Fruit fly (Drosophila melanogaster): ENCODE measurements around the gene CG33128.
A peak's percentile ranks its signal among the peaks of the same experiment; 100 is the strongest.

Gene CG33128

DNA sequence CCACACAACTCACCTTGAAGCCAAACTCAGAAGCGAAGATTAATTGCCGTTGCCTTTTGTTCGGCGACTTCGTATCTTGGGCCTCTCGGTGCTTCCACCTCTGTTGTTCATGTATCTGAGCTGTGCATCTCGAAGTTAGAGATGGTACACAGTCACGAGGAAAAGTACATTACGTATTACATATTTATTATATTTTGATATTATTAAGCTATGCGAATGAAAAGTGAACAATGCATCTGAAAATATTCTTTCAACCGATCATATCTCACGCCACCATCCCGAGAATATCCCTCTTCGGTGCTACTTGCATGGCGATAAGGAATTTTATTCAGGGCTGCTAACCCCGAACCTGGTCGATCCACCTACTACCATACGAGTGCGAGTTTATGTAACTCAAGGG lies 48.8 kb upstream of the CG33128 start (continued):
- TF ChIP-seq CG3726 (GFP tag; IDR thresholded peaks at IDR 0.05) (no peak), wek (GFP tag; optimal IDR thresholded peaks at IDR 0.05) (no peak), CG6254 (GFP tag; optimal IDR thresholded peaks at IDR 0.05) (peak; percentile 12), CG16815 (GFP tag; optimal IDR thresholded peaks at IDR 0.05) (no peak), CG1233 (GFP tag; optimal IDR thresholded peaks at IDR 0.05) (no peak), CG2129 (GFP tag; IDR thresholded peaks at IDR 0.05; ENCODE audit: partially characterized antibody) (peak; percentile 14; the same call in 1 of the 2 replicates), Stat92E (GFP tag; optimal IDR thresholded peaks at IDR 0.05) (no peak), CG4360 (GFP tag; IDR thresholded peaks at IDR 0.05) (no peak), CG5245 (GFP tag; optimal IDR thresholded peaks at IDR 0.05) (no peak), Trl (optimal IDR thresholded peaks at IDR 0.05) (no peak), Trl (GFP tag; optimal IDR thresholded peaks at IDR 0.05) (no peak), dysf (GFP tag; IDR thresholded peaks at IDR 0.05) (no peak), fd64A (GFP tag; optimal IDR thresholded peaks at IDR 0.05) (no peak), otp (GFP tag; IDR thresholded peaks at IDR 0.05) (no peak), CG4424 (GFP tag; optimal IDR thresholded peaks at IDR 0.05) (peak; percentile 38), CG42726 (GFP tag; IDR thresholded peaks at IDR 0.05; ENCODE audit: partially characterized antibody) (no peak), CG9817 (tag; optimal IDR thresholded peaks at IDR 0.05) (no peak), tap (tag; optimal IDR thresholded peaks at IDR 0.05) (peak; percentile 37), CG3281 (GFP tag; optimal IDR thresholded peaks at IDR 0.05) (no peak), Dad (GFP tag; optimal IDR thresholded peaks at IDR 0.05) (no peak), Aef1 (GFP tag; IDR thresholded peaks at IDR 0.05) (no peak), lbe (GFP tag; optimal IDR thresholded peaks at IDR 0.05) (peak; percentile 87), al (GFP tag; IDR thresholded peaks at IDR 0.05) (no peak), CG12155 (GFP tag; optimal IDR thresholded peaks at IDR 0.05) (no peak), fru (optimal IDR thresholded peaks at IDR 0.05) (no peak), Nf-YC (tag; optimal IDR thresholded peaks at IDR 0.05) (no peak), BEAF-32 (GFP tag; optimal IDR thresholded peaks at IDR 0.05) (peak; percentile 58), lmd (GFP tag; IDR thresholded peaks at IDR 0.05) (no peak; the same call in 1 of the 2 replicates), D19B (GFP tag; optimal IDR thresholded peaks at IDR 0.05) (no peak), corto (GFP tag; optimal IDR thresholded peaks at IDR 0.05) (peak; percentile 87), Hsf (GFP tag; optimal IDR thresholded peaks at IDR 0.05) (no peak), CG7963 (GFP tag; IDR thresholded peaks at IDR 0.05; ENCODE audit: partially characterized antibody) (no peak), chn (GFP tag; optimal IDR thresholded peaks at IDR 0.05) (no peak), CG2116 (GFP tag; optimal IDR thresholded peaks at IDR 0.05) (no peak), CG12744 (GFP tag; optimal IDR thresholded peaks at IDR 0.05) (no peak), CG4854 (GFP tag; optimal IDR thresholded peaks at IDR 0.05) (no peak), seq (GFP tag; IDR thresholded peaks at IDR 0.05) (no peak), ewg (GFP tag; optimal IDR thresholded peaks at IDR 0.05) (no peak), so (GFP tag; IDR thresholded peaks at IDR 0.05) (no peak), CG10274 (GFP tag; optimal IDR thresholded peaks at IDR 0.05) (no peak), luna (GFP tag; optimal IDR thresholded peaks at IDR 0.05) (no peak), klu (GFP tag; IDR thresholded peaks at IDR 0.05) (no peak), pros (GFP tag; optimal IDR thresholded peaks at IDR 0.05) (no peak), CG15269 (tag; optimal IDR thresholded peaks at IDR 0.05) (no peak), tll (GFP tag; optimal IDR thresholded peaks at IDR 0.05) (no peak), D (optimal IDR thresholded peaks at IDR 0.05) (no peak), D (GFP tag; optimal IDR thresholded peaks at IDR 0.05) (peak; percentile 20), CG13775 (GFP tag; optimal IDR thresholded peaks at IDR 0.05) (peak; percentile 32), CG4282 (GFP tag; optimal IDR thresholded peaks at IDR 0.05) (no peak), ap (GFP tag; IDR thresholded peaks at IDR 0.05) (no peak), ken (GFP tag; IDR thresholded peaks at IDR 0.05) (peak; percentile 48; the same call in 1 of the 3 replicates), Deaf1 (tag; optimal IDR thresholded peaks at IDR 0.05) (peak; percentile 42)
